Worm (Caenorhabditis elegans): Measurements from ENCODE around the gene srr-1.

DNA sequence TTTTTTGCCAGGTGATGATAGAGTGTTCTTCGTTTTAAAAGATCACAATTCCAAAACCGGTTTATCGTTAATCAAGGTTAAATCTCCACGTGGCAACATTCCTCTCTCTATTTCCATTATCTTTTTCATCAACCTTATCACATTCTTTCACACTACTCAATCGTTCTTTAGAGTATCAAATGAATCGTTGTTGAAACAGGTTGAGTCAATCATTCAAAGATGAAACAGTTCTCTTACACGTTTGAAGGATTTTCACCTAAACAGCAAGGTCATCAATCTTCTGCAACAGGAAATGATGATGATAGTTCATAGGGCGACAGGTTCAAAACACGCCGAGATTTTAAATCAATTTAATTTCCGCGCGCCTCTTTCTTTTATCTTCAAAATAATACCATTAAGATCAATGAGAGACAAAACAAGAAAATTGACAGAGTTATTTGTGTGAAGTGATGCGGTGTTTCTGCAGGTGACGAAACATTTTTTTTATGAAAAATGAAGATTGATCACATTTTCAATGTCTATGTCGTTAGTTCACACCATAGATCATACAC is 27.7 kb upstream of the srr-1 start:
- TF ChIP-seq nhr-12 (tag; optimal IDR thresholded peaks at IDR 0.05) (no peak), xbp-1 (tag; optimal IDR thresholded peaks at IDR 0.05) (peak; percentile 36), tbx-2 (tag; optimal IDR thresholded peaks at IDR 0.05) (peak; percentile 89), aha-1 (tag; optimal IDR thresholded peaks at IDR 0.05) (no peak), ztf-4 (tag; optimal IDR thresholded peaks at IDR 0.05) (peak; percentile 69), mab-9 (GFP tag; IDR thresholded peaks at IDR 0.05) (no peak), nhr-11 (tag; optimal IDR thresholded peaks at IDR 0.05) (peak; percentile 47)
